Worm (Caenorhabditis elegans): ENCODE measurements around the gene ZK721.3.
A peak's percentile ranks its signal among the peaks of the same experiment; 100 is the strongest.

ZK721.3 gene

ce11 chrX:8800983-8801382 lies 16.6 kb downstream of the ZK721.3 start:
- TF ChIP-seq hif-1 (tag; optimal IDR thresholded peaks at IDR 0.05) (peak in 1 of 2 experiments; percentile 9), daf-16 (GFP tag; optimal IDR thresholded peaks at IDR 0.05) (no peak), daf-16 (tag; optimal IDR thresholded peaks at IDR 0.05) (peak; percentile 9), aha-1 (tag) (peak; percentile 80), ztf-11 (tag; optimal IDR thresholded peaks at IDR 0.05) (no peak), hlh-11 (tag; optimal IDR thresholded peaks at IDR 0.05) (peak; percentile 17), daf-19 (GFP tag; conservative IDR thresholded peaks at IDR 0.05) (0 out of 2 replicates have a peak, but pooled peaks have one; percentile 10), ctbp-1 (GFP tag; IDR thresholded peaks at IDR 0.05) (peak; percentile 70; the same call in 1 of the 2 replicates), lsy-2 (tag; optimal IDR thresholded peaks at IDR 0.05) (peak in 1 of 2 experiments; percentile 39), fkh-10 (GFP tag; optimal IDR thresholded peaks at IDR 0.05) (peak; percentile 79), unc-62 (GFP tag; optimal IDR thresholded peaks at IDR 0.05 in 1 of 2) (peak in 1 of 2 experiments; percentile 78), unc-62 (tag; optimal IDR thresholded peaks at IDR 0.05) (no peak), Y75B8A.6 (GFP tag; IDR thresholded peaks at IDR 0.05) (no peak), hmg-1.1 (GFP tag; IDR thresholded peaks at IDR 0.05) (0 out of 2 replicates have a peak, but pooled peaks have one; percentile 23), lim-7 (GFP tag; IDR thresholded peaks at IDR 0.05) (no peak), ces-1 (GFP tag; optimal IDR thresholded peaks at IDR 0.05) (peak; percentile 70), arid-1 (GFP tag; conservative IDR thresholded peaks at IDR 0.05) (0 out of 2 replicates have a peak, but pooled peaks have one; percentile 13), set-16 (GFP tag; IDR thresholded peaks at IDR 0.05) (0 out of 2 replicates have a peak, but pooled peaks have one; percentile 10), spr-1 (tag; optimal IDR thresholded peaks at IDR 0.05) (no peak)

- TF ChIP-seq ZK546.5 (tag; optimal IDR thresholded peaks at IDR 0.05), result no peak
- TF ChIP-seq set-16 (GFP tag; IDR thresholded peaks at IDR 0.05), result peak; percentile 97
- TF ChIP-seq zfp-3 (GFP tag; conservative IDR thresholded peaks at IDR 0.05), result no peak
- TF ChIP-seq egl-43 (GFP tag; IDR thresholded peaks at IDR 0.05), result 0 out of 2 replicates have a peak, but pooled peaks have one; percentile 20
- TF ChIP-seq hlh-11 (tag; optimal IDR thresholded peaks at IDR 0.05), result no peak
- TF ChIP-seq aha-1 (tag), result peak; percentile 71
Measured at ce11 chrX:8805475-8805874, 21.1 kb downstream of the ZK721.3 start.

- peak in 1 of 2 experiments; percentile 48 for TF ChIP-seq hif-1 (tag; optimal IDR thresholded peaks at IDR 0.05)
- no peak for TF ChIP-seq nhr-111 (GFP tag; optimal IDR thresholded peaks at IDR 0.05)
- no peak for TF ChIP-seq zip-2 (tag; optimal IDR thresholded peaks at IDR 0.05)
- TF ChIP-seq lin-39 (tag; optimal IDR thresholded peaks at IDR 0.05), result no peak
- no peak for TF ChIP-seq arid-1 (GFP tag; conservative IDR thresholded peaks at IDR 0.05)
- TF ChIP-seq mxl-2 (GFP tag; conservative IDR thresholded peaks at IDR 0.05), result no peak
- TF ChIP-seq daf-16 (GFP tag; optimal IDR thresholded peaks at IDR 0.05), result no peak
- TF ChIP-seq daf-16 (tag; optimal IDR thresholded peaks at IDR 0.05), result no peak
- TF ChIP-seq R02D3.7 (tag; optimal IDR thresholded peaks at IDR 0.05), result no peak
- no peak for TF ChIP-seq saeg-2 (GFP tag; IDR thresholded peaks at IDR 0.05)
- TF ChIP-seq hlh-30 (tag; optimal IDR thresholded peaks at IDR 0.05; ENCODE audit: insufficient read depth), result peak; percentile 84
- TF ChIP-seq pha-4 (GFP tag; IDR thresholded peaks at IDR 0.05), result no peak
- no peak for TF ChIP-seq pha-4 (tag; optimal IDR thresholded peaks at IDR 0.05)
- TF ChIP-seq nhr-48 (tag; optimal IDR thresholded peaks at IDR 0.05), result no peak
- no peak for TF ChIP-seq nhr-41 (GFP tag; IDR thresholded peaks at IDR 0.05)
- TF ChIP-seq dmd-9 (GFP tag; IDR thresholded peaks at IDR 0.05), result no peak
- TF ChIP-seq cey-2 (tag; optimal IDR thresholded peaks at IDR 0.05; ENCODE audit: borderline replicate concordance, insufficient read depth), result no peak
- TF ChIP-seq snpc-1.2 (GFP tag; IDR thresholded peaks at IDR 0.05), result no peak
- TF ChIP-seq spr-3 (GFP tag; optimal IDR thresholded peaks at IDR 0.05), result no peak
- TF ChIP-seq Y48G9A.11 (GFP tag; IDR thresholded peaks at IDR 0.05), result no peak
- TF ChIP-seq vab-7 (GFP tag; IDR thresholded peaks at IDR 0.05), result no peak
- TF ChIP-seq hlh-11 (tag; optimal IDR thresholded peaks at IDR 0.05), result peak; percentile 14
- no peak for TF ChIP-seq ces-1 (GFP tag; optimal IDR thresholded peaks at IDR 0.05)
- no peak for TF ChIP-seq unc-39 (tag; optimal IDR thresholded peaks at IDR 0.05)
- TF ChIP-seq dve-1 (tag; optimal IDR thresholded peaks at IDR 0.05; ENCODE audit: insufficient read depth), result no peak
- no peak for TF ChIP-seq F26F4.8 (GFP tag; conservative IDR thresholded peaks at IDR 0.05)
- TF ChIP-seq F44E2.7 (GFP tag; IDR thresholded peaks at IDR 0.05), result no peak
- TF ChIP-seq set-16 (GFP tag; IDR thresholded peaks at IDR 0.05), result peak; percentile 93
- no peak for TF ChIP-seq skn-1 (tag; optimal IDR thresholded peaks at IDR 0.05)
- TF ChIP-seq lin-29 (GFP tag; IDR thresholded peaks at IDR 0.05), result no peak
- TF ChIP-seq hmg-1.1 (GFP tag; IDR thresholded peaks at IDR 0.05), result peak; percentile 58
Measured at ce11 chrX:8806070-8806799, 21.9 kb downstream of the ZK721.3 start, which contains the start of gene R04E5.8. Gene R04E5.8, minus strand, starts transcription at chrX:8806120.

All from whole organism, L4 larva.